Worm (Caenorhabditis elegans) whole organism, L1 larva: ENCODE data around the gene mrp-2.

ENCODE experiments used
- C34B4.2 ChIP-seq: sonication (generic microtip); optimal IDR thresholded peaks from 2 replicates; lab custom pipeline; 2017; ENCODE audit warnings: mild to moderate bottlenecking, missing genetic modification characterization, missing compliant biosample characterization
- aha-1 ChIP-seq: fragments of 150-350 bp; optimal IDR thresholded peaks from 2 replicates; lab custom pipeline; 2014; ENCODE audit warnings: missing biosample characterization, missing genetic modification characterization
- aly-2 ChIP-seq: fragments of 150-350 bp; optimal IDR thresholded peaks from 2 replicates; lab custom pipeline; 2014; ENCODE audit warnings: missing biosample characterization, missing genetic modification characterization
- ceh-82 ChIP-seq, 3 experiments: fragments of 150-350 bp in 1 of 3; sonication (generic microtip) in 2 of 3; optimal IDR thresholded peaks; 2 replicates each; lab custom pipeline; 2014 to 2017; ENCODE audit warnings: missing biosample characterization in 3 of 3, missing genetic modification characterization in 3 of 3
- ceh-90 ChIP-seq: sonication (generic microtip); optimal IDR thresholded peaks from 2 replicates; lab custom pipeline; 2016; ENCODE audit warnings: missing genetic modification characterization, missing compliant biosample characterization
- dsc-1 ChIP-seq: sonication (generic microtip); optimal IDR thresholded peaks from 2 replicates; lab custom pipeline; 2016; ENCODE audit warnings: mild to moderate bottlenecking, missing genetic modification characterization, missing compliant biosample characterization
- egl-13 ChIP-seq: sonication (generic microtip); optimal IDR thresholded peaks from 2 replicates; lab custom pipeline; 2016; ENCODE audit warnings: missing genotype, missing genetic modification reagents, missing genetic modification characterization, missing compliant biosample characterization
- elt-2 ChIP-seq: sonication (generic microtip); optimal IDR thresholded peaks from 2 replicates; lab custom pipeline; 2016; ENCODE audit warnings: missing genetic modification characterization, mild to moderate bottlenecking, inconsistent platforms, missing compliant biosample characterization, missing genetic modification reagents
- fkh-10 ChIP-seq: sonication (generic microtip); optimal IDR thresholded peaks from 2 replicates; lab custom pipeline; 2017; ENCODE audit warnings: missing biosample characterization, missing genetic modification reagents, missing genetic modification characterization
- fkh-8 ChIP-seq: sonication (generic microtip); optimal IDR thresholded peaks from 2 replicates; lab custom pipeline; 2016; ENCODE audit warnings: mild to moderate bottlenecking, missing genetic modification characterization, missing compliant biosample characterization
- fos-1 ChIP-seq: fragments of 150-350 bp; optimal IDR thresholded peaks from 2 replicates; lab custom pipeline; 2014; ENCODE audit warnings: missing biosample characterization, missing genetic modification characterization
- hlh-17 ChIP-seq: fragments of 200-800 bp; sonication (Bioruptor generic); optimal IDR thresholded peaks from 2 replicates; lab custom pipeline; 2018; ENCODE audit warnings: missing genetic modification characterization, mild to moderate bottlenecking, missing compliant biosample characterization, moderate library complexity, borderline replicate concordance
- hlh-4 ChIP-seq: sonication (generic microtip); optimal IDR thresholded peaks from 2 replicates; lab custom pipeline; 2016; ENCODE audit warnings: mild to moderate bottlenecking, missing genetic modification characterization, missing compliant biosample characterization
- hpl-2 ChIP-seq: fragments of 150-350 bp; optimal IDR thresholded peaks from 2 replicates; lab custom pipeline; 2014; ENCODE audit warnings: missing biosample characterization, missing genetic modification reagents, missing genetic modification characterization
- jun-1 ChIP-seq: fragments of 150-350 bp; optimal IDR thresholded peaks from 2 replicates; lab custom pipeline; 2014; ENCODE audit warnings: missing biosample characterization, missing genetic modification reagents, missing genetic modification characterization
- lin-14 ChIP-seq: fragments of 200-800 bp; sonication (Bioruptor generic); optimal IDR thresholded peaks from 2 replicates; lab custom pipeline; 2018; ENCODE audit warnings: mild to moderate bottlenecking, missing genetic modification characterization, moderate library complexity, missing compliant biosample characterization
- lin-35 ChIP-seq, 2 experiments: fragments of 150-350 bp; optimal IDR thresholded peaks; 2 replicates each; lab custom pipeline; 2014; ENCODE audit warnings: missing biosample characterization in 2 of 2, missing genetic modification characterization in 2 of 2, missing genetic modification reagents in 2 of 2
- lin-39 ChIP-seq: fragments of 150-350 bp; optimal IDR thresholded peaks from 2 replicates; lab custom pipeline; 2014; ENCODE audit warnings: missing biosample characterization, missing genetic modification reagents, missing genetic modification characterization
- nhr-20 ChIP-seq: sonication (generic microtip); optimal IDR thresholded peaks from 2 replicates; lab custom pipeline; 2016; ENCODE audit warnings: mild to moderate bottlenecking, missing genetic modification characterization, missing compliant biosample characterization
- nhr-71 ChIP-seq: sonication (generic microtip); optimal IDR thresholded peaks from 2 replicates; lab custom pipeline; 2016; ENCODE audit warnings: mild to moderate bottlenecking, missing genetic modification characterization, moderate library complexity, missing compliant biosample characterization
- snpc-4 ChIP-seq: fragments of 150-350 bp; optimal IDR thresholded peaks from 2 replicates; lab custom pipeline; 2014; ENCODE audit warnings: missing biosample characterization, missing genetic modification characterization
- sox-4 ChIP-seq: sonication (generic microtip); optimal IDR thresholded peaks from 2 replicates; lab custom pipeline; 2016; ENCODE audit warnings: missing genetic modification characterization, missing compliant biosample characterization
- sup-37 ChIP-seq: fragments of 200-800 bp; sonication (Bioruptor generic); optimal IDR thresholded peaks from 2 replicates; lab custom pipeline; 2018; ENCODE audit warnings: mild to moderate bottlenecking, missing genetic modification characterization, missing compliant biosample characterization
- tbx-2 ChIP-seq: sonication (generic microtip); optimal IDR thresholded peaks from 2 replicates; lab custom pipeline; 2016; ENCODE audit warnings: missing genetic modification characterization, missing compliant biosample characterization
- tlp-1 ChIP-seq: fragments of 150-350 bp; optimal IDR thresholded peaks from 2 replicates; lab custom pipeline; 2014; ENCODE audit warnings: missing biosample characterization, missing genetic modification characterization
- unc-30 ChIP-seq: sonication (generic microtip); optimal IDR thresholded peaks from 2 replicates; lab custom pipeline; 2017; ENCODE audit warnings: missing biosample characterization, missing genetic modification characterization
- unc-86 ChIP-seq: sonication (generic microtip); optimal IDR thresholded peaks from 2 replicates; lab custom pipeline; 2016; ENCODE audit warnings: missing genetic modification characterization, missing compliant biosample characterization
- ztf-4 ChIP-seq: fragments of 150-350 bp; optimal IDR thresholded peaks from 2 replicates; lab custom pipeline; 2014; ENCODE audit warnings: missing biosample characterization, missing genetic modification characterization

The mrp-2 gene

DNA sequence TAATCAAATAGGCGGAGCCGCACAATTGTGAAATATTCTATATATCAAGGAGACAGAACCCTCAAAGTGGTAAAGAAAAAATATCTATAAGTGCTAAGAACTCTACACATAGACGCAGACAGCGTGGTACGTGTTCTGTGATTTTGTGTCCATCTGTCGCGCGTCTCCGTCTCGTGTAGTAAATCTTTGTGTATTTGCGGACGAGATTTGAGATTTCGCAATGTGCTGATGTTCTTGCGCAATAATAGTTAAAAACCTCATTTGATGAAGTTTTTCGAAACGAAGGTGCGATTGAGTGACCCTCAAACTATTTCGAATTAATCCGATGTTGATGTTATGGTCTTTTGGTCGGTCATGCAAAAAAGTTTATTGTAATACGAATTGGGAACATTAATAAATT, 769 bp upstream of the mrp-2 start (continued):
- no peak for TF ChIP-seq unc-86

DNA sequence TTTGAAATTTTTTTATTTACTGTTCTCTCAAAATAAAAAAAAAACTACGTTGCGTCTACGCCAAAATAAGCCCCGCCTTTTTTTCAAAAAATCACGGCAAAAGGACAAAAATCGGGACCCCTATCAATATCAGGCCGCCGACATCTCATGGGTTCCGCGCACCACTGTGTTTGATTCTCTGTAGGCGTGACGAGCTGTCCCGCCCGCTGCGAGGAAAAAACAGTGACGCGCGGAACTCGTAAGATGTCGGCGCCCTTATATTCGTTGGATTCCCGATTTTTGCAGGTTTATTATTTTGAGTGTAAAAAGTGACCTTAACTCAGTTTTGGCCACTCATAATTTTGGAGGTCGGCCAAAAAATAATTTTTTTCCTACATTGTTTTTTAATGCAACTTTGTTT, 1.1 kb downstream of the mrp-2 start:
- TF ChIP-seq sup-37 (GFP tag; lab: Kevin White, UChicago) = no peak
- TF ChIP-seq snpc-4 (tag; lab: Kevin White, UChicago) = peak; percentile 42

DNA sequence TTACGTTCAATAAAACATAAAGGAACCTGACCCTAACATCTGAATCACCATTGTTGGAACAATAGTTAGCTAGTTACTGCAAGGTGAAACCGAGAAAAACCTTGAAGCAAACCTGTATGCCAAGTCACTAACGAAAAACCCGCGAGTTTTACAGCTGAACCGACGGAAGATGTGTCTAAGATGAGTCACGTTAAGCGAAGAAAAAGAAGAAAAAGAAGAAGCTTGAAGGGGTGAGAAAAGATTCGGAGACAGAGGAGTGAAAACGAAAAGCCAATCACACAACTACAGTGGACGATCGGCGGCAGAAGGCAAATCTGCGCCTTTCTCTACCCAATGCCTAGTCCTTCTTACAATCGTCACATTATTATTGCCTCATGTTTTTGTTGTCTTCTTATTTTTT, 14.6 kb downstream of the mrp-2 start, which contains the start of gene nas-38:
TSS of gene nas-38 (plus strand) at position 301 of the 400 bp plus-strand sequence.
- TF ChIP-seq nhr-71 (no peak), sup-37 (GFP tag; lab: Kevin White, UChicago) (no peak), fkh-8 (tag; lab: Kevin White, UChicago) (no peak), ceh-82 (tag; optimal IDR thresholded peaks at IDR 0.05; lab: Kevin White, UChicago) (no peak), egl-13 (tag; lab: Kevin White, UChicago) (no peak), lin-39 (no peak), aly-2 (tag; lab: Kevin White, UChicago) (no peak), ztf-4 (no peak), fkh-10 (GFP tag; lab: Kevin White, UChicago) (no peak), hlh-4 (no peak)

DNA sequence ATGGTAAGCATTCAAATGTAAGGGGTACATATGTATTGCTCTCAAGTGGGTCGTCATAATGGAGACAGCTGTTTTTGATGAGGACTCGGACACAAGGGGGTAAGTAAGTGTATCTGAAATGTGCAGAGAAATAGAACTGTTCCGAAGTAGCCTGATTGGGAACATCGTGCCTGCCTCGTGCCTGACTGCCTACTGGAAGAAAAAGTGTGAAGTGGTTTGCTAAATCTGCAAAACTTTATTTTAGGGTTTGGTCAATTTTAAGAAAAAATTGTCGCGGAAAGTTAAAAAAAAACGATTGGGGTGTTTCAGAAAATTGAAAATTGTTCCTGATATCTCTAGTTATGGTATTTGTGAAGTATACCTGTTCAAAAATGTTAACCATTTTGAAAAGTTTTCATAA, 15.3 kb downstream of the mrp-2 start, which contains the start of gene hlh-19:
TSS of gene hlh-19 (minus strand) at position 101 of the 400 bp plus-strand sequence.
- TF ChIP-seq unc-30 (tag; lab: Kevin White, UChicago) (no peak), tlp-1 (tag; lab: Kevin White, UChicago) (no peak), aly-2 (tag; lab: Kevin White, UChicago) (no peak), hlh-17 (no peak), sox-4 (no peak), aha-1 (tag; lab: Kevin White, UChicago) (no peak), ceh-90 (tag; lab: Kevin White, UChicago) (no peak), fos-1 (tag; lab: Kevin White, UChicago) (no peak)

DNA sequence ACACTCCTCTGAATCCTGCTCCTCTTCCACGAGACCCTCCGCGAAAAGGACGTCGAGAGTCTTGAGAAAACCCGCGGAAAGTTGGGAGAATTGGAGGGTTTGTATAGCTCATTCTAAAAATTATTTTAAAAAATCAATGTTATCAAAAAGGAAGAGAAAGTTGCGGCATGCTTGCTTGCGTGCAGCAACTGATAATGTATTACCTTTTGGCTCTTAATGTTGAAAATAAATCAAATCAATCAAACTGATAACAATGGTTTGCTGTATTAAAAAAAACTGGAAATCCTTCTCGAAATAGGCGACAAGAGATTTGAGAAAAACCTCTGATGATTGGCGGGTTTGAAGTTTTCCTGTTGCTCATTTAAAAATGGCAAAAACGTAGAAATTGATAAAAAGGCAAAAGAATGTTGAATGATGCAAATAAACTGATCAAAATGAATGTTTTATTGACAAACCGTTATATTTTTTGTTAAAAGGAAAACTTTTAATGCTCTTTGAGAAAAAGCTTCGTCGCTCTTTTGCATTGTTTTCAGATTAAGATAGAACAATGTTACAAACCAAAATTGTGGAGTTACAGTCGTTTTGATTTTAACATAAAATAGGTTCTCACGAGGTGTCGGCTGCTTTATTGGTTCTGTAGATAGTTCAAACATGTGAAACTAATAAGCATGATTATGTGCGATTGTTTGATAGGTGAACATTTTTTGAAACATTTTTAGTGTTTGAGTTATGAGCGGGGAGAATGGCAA, 17.3 kb downstream of the mrp-2 start:
- peak; percentile 66 for TF ChIP-seq elt-2 (tag; lab: Kevin White, UChicago)
- no peak for TF ChIP-seq jun-1 (tag; lab: Kevin White, UChicago)
- TF ChIP-seq C34B4.2 (tag; lab: Kevin White, UChicago) = no peak
- TF ChIP-seq nhr-20 (tag; lab: Kevin White, UChicago) = no peak
- no peak for TF ChIP-seq lin-14
- no peak for TF ChIP-seq tbx-2 (tag; lab: Kevin White, UChicago)

DNA sequence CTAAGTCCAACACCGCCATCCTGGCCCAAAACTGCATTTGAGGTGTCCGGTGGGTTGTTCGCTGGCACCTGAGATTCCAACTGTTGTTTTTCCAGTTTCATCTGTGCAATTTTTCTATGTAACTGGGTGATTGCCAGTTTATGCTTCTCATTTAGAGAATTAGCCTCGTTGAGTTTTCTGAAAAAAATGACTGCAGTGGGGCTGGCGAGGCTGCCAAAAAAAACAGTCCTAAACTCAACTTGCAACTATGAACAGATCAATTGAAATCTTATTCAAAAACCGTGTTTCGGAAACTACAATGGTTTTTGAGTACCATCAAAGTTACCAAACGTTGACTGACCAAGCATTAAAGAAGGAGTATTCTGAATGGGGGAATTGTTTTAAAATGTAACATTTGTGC, 18.6 kb downstream of the mrp-2 start, which contains the start of gene F57C12.6:
TSS of gene F57C12.6 (minus strand) at position 101 of the 400 bp plus-strand sequence.
- no peak for TF ChIP-seq tlp-1 (tag; lab: Kevin White, UChicago)

DNA sequence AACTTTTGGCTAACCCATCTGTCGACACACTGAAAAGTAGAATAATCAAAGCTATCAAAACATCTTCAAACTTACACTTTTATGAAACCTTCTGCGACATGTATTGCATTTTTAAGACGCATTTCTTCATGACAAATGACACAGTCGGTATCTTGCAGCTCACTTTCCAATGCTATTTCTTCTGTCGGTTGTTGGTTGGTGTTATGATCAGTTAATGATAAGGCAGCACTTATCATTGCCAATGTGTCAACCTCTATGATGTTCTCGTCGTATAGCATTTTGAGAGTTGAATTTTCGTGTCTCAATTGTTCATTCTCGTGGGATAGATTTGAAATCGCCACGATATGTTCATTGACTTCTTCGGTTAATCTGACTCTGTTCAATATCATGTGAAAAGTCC, 19.1 kb downstream of the mrp-2 start:
- no peak for TF ChIP-seq hpl-2
- peak in 1 of 2 experiments; percentile 19 for TF ChIP-seq lin-35 (GFP tag; optimal IDR thresholded peaks at IDR 0.05; lab: Kevin White, UChicago)

DNA sequence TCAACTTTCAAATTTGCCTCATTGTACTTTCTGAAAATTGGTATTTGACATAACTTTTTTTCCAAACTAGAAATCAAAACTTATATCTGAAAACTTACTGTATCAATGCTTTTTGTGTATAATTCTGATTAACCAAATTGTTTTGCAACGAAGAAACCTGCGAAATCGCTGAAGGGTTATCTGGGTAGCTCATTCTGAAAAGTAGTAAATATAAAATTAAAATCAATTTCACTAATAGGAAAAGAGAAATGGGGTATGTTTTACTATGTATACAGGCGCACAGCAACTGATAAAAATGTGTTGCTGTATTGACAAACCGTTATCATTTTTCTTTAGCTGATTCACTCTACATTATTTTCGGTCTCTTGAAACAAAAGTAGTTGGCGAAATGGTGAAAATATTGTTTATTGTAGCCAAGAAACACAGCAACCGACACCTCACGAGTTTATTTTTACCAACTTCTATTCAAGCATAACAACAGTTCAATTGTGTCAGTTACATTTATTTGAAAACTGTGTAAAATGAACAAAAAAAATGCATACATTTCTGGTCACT, 21.2 kb downstream of the mrp-2 start, which contains the start of gene F57C12.2:
TSS of gene F57C12.2 (minus strand) at position 218 of the 555 bp plus-strand sequence.
- TF ChIP-seq elt-2 (tag; lab: Kevin White, UChicago) (peak; percentile 49), lin-35 (GFP tag; optimal IDR thresholded peaks at IDR 0.05; lab: Kevin White, UChicago) (peak in 1 of 2 experiments; percentile 25), dsc-1 (tag; lab: Kevin White, UChicago) (no peak)
